Fruit fly (Drosophila melanogaster): ENCODE data around the gene CG34324.

Gene CG34324

dm6 chrX:13450754-13451153 is 6.7 kb downstream of the CG34324 start (continued):
- TF ChIP-seq Nf-YC (tag; optimal IDR thresholded peaks at IDR 0.05), result no peak
- no peak for TF ChIP-seq Trl (optimal IDR thresholded peaks at IDR 0.05)
- no peak for TF ChIP-seq Trl (GFP tag; optimal IDR thresholded peaks at IDR 0.05)
- TF ChIP-seq CG6765 (GFP tag; optimal IDR thresholded peaks at IDR 0.05), result no peak
- no peak for TF ChIP-seq chm (GFP tag; IDR thresholded peaks at IDR 0.05)
- no peak for TF ChIP-seq Aef1 (GFP tag; IDR thresholded peaks at IDR 0.05)
- TF ChIP-seq Doc2 (GFP tag; IDR thresholded peaks at IDR 0.05), result no peak
- TF ChIP-seq CG12769 (tag; optimal IDR thresholded peaks at IDR 0.05), result no peak
- TF ChIP-seq gsb (GFP tag; IDR thresholded peaks at IDR 0.05), result no peak
- TF ChIP-seq D (optimal IDR thresholded peaks at IDR 0.05), result no peak
- peak; percentile 27 for TF ChIP-seq D (GFP tag; optimal IDR thresholded peaks at IDR 0.05)
- no peak for TF ChIP-seq schlank (tag; optimal IDR thresholded peaks at IDR 0.05)
- no peak for TF ChIP-seq bowl (GFP tag; IDR thresholded peaks at IDR 0.05)
- no peak for TF ChIP-seq CG11695 (GFP tag; IDR thresholded peaks at IDR 0.05)
- no peak for TF ChIP-seq ken (GFP tag; IDR thresholded peaks at IDR 0.05)
- peak; percentile 18 for TF ChIP-seq cwo (GFP tag; optimal IDR thresholded peaks at IDR 0.05)
- no peak for TF ChIP-seq sug (tag; optimal IDR thresholded peaks at IDR 0.05)
- no peak for TF ChIP-seq Neu2 (GFP tag; optimal IDR thresholded peaks at IDR 0.05; ENCODE audit: borderline replicate concordance)
- no peak for TF ChIP-seq pnt (GFP tag; optimal IDR thresholded peaks at IDR 0.05)
- TF ChIP-seq Abd-B (GFP tag; optimal IDR thresholded peaks at IDR 0.05), result peak; percentile 1

dm6 chrX:13447438-13447837 is 10.0 kb downstream of the CG34324 start:
- TF ChIP-seq Hr78 (GFP tag; optimal IDR thresholded peaks at IDR 0.05) (no peak), CG7928 (GFP tag; optimal IDR thresholded peaks at IDR 0.05) (no peak), CG17912 (GFP tag; optimal IDR thresholded peaks at IDR 0.05) (no peak), NFAT (GFP tag; IDR thresholded peaks at IDR 0.05) (no peak), aop (GFP tag; IDR thresholded peaks at IDR 0.05) (no peak), CG31441 (GFP tag; IDR thresholded peaks at IDR 0.05) (0 out of 2 replicates have a peak, but pooled peaks have one; percentile 12), CG11456 (GFP tag; IDR thresholded peaks at IDR 0.05) (no peak), CG15269 (tag; optimal IDR thresholded peaks at IDR 0.05) (peak; percentile 9), lab (GFP tag; optimal IDR thresholded peaks at IDR 0.05) (no peak), ranshi (GFP tag; IDR thresholded peaks at IDR 0.05) (peak; percentile 47; the same call in 1 of the 2 replicates), Atf3 (GFP tag; optimal IDR thresholded peaks at IDR 0.05) (no peak), Eip74EF (GFP tag; optimal IDR thresholded peaks at IDR 0.05) (no peak), Adf1 (GFP tag; IDR thresholded peaks at IDR 0.05) (no peak), CG14667 (GFP tag; IDR thresholded peaks at IDR 0.05) (no peak), dpn (GFP tag; optimal IDR thresholded peaks at IDR 0.05) (no peak), CG15601 (tag; optimal IDR thresholded peaks at IDR 0.05) (no peak), Ets97D (GFP tag; optimal IDR thresholded peaks at IDR 0.05) (no peak), Hr51 (GFP tag; optimal IDR thresholded peaks at IDR 0.05) (peak in 1 of 2 experiments; percentile 42), zf30C (GFP tag; optimal IDR thresholded peaks at IDR 0.05) (no peak), HLH4C (GFP tag; IDR thresholded peaks at IDR 0.05; ENCODE audit: partially characterized antibody) (no peak), H15 (GFP tag; IDR thresholded peaks at IDR 0.05) (0 out of 3 replicates have a peak, but pooled peaks have one; percentile 7), NfI (GFP tag; optimal IDR thresholded peaks at IDR 0.05) (no peak), crol (GFP tag; IDR thresholded peaks at IDR 0.05) (no peak), sqz (GFP tag; optimal IDR thresholded peaks at IDR 0.05) (no peak), CG30403 (GFP tag; optimal IDR thresholded peaks at IDR 0.05) (no peak), CG7357 (GFP tag; IDR thresholded peaks at IDR 0.05) (no peak), tin (GFP tag; optimal IDR thresholded peaks at IDR 0.05) (no peak), CG8944 (GFP tag; optimal IDR thresholded peaks at IDR 0.05) (no peak), nom (GFP tag; optimal IDR thresholded peaks at IDR 0.05) (no peak), bigmax (GFP tag; optimal IDR thresholded peaks at IDR 0.05) (no peak), cas (GFP tag; IDR thresholded peaks at IDR 0.05) (no peak), Ssrp (tag; optimal IDR thresholded peaks at IDR 0.05) (no peak)

Measured in whole organism, embryonic.